Fruit fly (Drosophila melanogaster): ENCODE data around the gene CG12219.

dm6 chrX:6278879-6279628 lies 22.0 kb downstream of the CG12219 start:
- no peak for TF ChIP-seq psq (optimal IDR thresholded peaks at IDR 0.05)
- no peak for TF ChIP-seq h (optimal IDR thresholded peaks at IDR 0.05)
- TF ChIP-seq insv (optimal IDR thresholded peaks at IDR 0.05) = no peak

All from Kc167 (cell line).